Worm (Caenorhabditis elegans) whole organism, midembryonic: ENCODE measurements around the gene pdfr-1.

Experiments used
- T22C8.4 ChIP-seq: fragments of 200-800 bp; sonication (Bioruptor generic); IDR thresholded peaks from 2 replicates; pipeline ENCODE4 v1.3.6; 2022; ENCODE audit warnings: missing genetic modification characterization, missing compliant biosample characterization
- klf-2 ChIP-seq: fragments of 200-800 bp; sonication (Bioruptor generic); conservative IDR thresholded peaks from 2 replicates; pipeline ENCODE4 v1.3.6; 2022; ENCODE audit warnings: missing genetic modification reagents, missing genetic modification characterization, missing compliant biosample characterization

DNA sequence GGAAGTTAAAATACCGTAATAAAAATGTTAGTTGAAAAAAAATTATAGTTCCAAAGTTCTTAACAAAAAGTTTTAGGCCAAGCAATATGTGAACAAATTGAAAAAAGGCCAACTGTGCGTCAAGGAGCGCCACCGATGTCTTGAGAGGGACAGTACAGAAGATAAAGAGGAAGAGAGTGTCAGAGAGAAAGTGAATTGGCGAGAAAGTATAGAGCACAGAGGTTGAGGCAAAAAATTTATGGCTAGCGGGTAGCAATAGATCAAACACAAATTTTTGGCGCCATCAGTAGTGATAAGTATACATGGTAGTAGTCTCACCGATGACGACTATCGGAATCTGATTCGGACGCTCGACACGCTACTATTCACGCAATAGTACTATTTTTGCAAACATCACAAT lies 47.6 kb downstream of the pdfr-1 start:
- TF ChIP-seq T22C8.4 (no peak), klf-2 (no peak)
